Worm (Caenorhabditis elegans) whole organism, young adult: ENCODE measurements around the gene K04G11.3.

Experiments used
- C17E4.6 ChIP-seq: fragments of 200-800 bp; sonication (Bioruptor generic); IDR thresholded peaks from 2 replicates; pipeline ENCODE4 v1.3.6; 2022; ENCODE audit warnings: missing genetic modification reagents, missing genetic modification characterization, missing compliant biosample characterization
- D2030.7 ChIP-seq: fragments of 200-800 bp; sonication (Bioruptor generic); IDR thresholded peaks from 2 replicates; pipeline ENCODE4 v1.3.6; 2022; ENCODE audit warnings: missing genetic modification reagents, missing genetic modification characterization, missing compliant biosample characterization
- F22D6.2 ChIP-seq: sonication (generic microtip); optimal IDR thresholded peaks from 2 replicates; lab custom pipeline; 2016; ENCODE audit warnings: mild to moderate bottlenecking, missing genetic modification characterization, missing compliant biosample characterization
- F23B12.7 ChIP-seq: sonication (generic microtip); optimal IDR thresholded peaks from 2 replicates; lab custom pipeline; 2017; ENCODE audit warnings: missing genetic modification characterization, mild to moderate bottlenecking, missing compliant biosample characterization, antibody characterized with exemption, moderate library complexity; ENCODE audit not compliant: insufficient read depth
- F33H1.4 ChIP-seq: fragments of 200-800 bp; sonication (Bioruptor generic); IDR thresholded peaks from 2 replicates; pipeline ENCODE4 v1.3.6; 2022; ENCODE audit warnings: missing genetic modification reagents, missing genetic modification characterization, missing compliant biosample characterization
- F39B2.1 ChIP-seq: fragments of 200-800 bp; sonication (Bioruptor generic); IDR thresholded peaks from 2 replicates; pipeline ENCODE4 v1.3.6; 2022; ENCODE audit warnings: missing genetic modification reagents, missing genetic modification characterization, missing compliant biosample characterization
- F49E8.2 ChIP-seq: sonication (generic microtip); optimal IDR thresholded peaks from 3 replicates; lab custom pipeline; 2017; ENCODE audit warnings: missing genetic modification characterization, mild to moderate bottlenecking, missing compliant biosample characterization, antibody characterized with exemption, moderate library complexity; ENCODE audit not compliant: insufficient read depth
- F57C9.4 ChIP-seq: sonication (generic microtip); optimal IDR thresholded peaks from 2 replicates; lab custom pipeline; 2017; ENCODE audit warnings: mild to moderate bottlenecking, missing genetic modification characterization, missing compliant biosample characterization
- K11D2.4 ChIP-seq: fragments of 200-800 bp; sonication (Bioruptor generic); IDR thresholded peaks from 2 replicates; pipeline ENCODE4 v1.3.6; 2022; ENCODE audit warnings: missing genetic modification reagents, missing genetic modification characterization, missing compliant biosample characterization
- K12H6.12 ChIP-seq: fragments of 200-800 bp; sonication (Bioruptor generic); optimal IDR thresholded peaks from 2 replicates; lab custom pipeline; 2018; ENCODE audit warnings: mild to moderate bottlenecking, missing genetic modification characterization, missing compliant biosample characterization
- Y56A3A.18 ChIP-seq: fragments of 200-800 bp; sonication (Bioruptor generic); IDR thresholded peaks from 2 replicates; pipeline ENCODE4 v1.3.6; 2022; ENCODE audit warnings: missing genetic modification reagents, missing genetic modification characterization, missing compliant biosample characterization
- akir-1 ChIP-seq: fragments of 200-800 bp; sonication (Bioruptor generic); optimal IDR thresholded peaks from 2 replicates; lab custom pipeline; 2018; ENCODE audit warnings: mild to moderate bottlenecking, missing genetic modification characterization, moderate library complexity, missing compliant biosample characterization
- attf-5 ChIP-seq: fragments of 200-800 bp; sonication (Bioruptor generic); optimal IDR thresholded peaks from 2 replicates; lab custom pipeline; 2018; ENCODE audit warnings: mild to moderate bottlenecking, missing genetic modification characterization, missing compliant biosample characterization
- bed-1 ChIP-seq: fragments of 200-800 bp; sonication (Bioruptor generic); IDR thresholded peaks from 2 replicates; pipeline ENCODE4 v1.3.6; 2022; ENCODE audit warnings: missing genetic modification reagents, missing genetic modification characterization, missing compliant biosample characterization
- ceh-100 ChIP-seq: fragments of 200-800 bp; sonication (Bioruptor generic); IDR thresholded peaks from 2 replicates; pipeline ENCODE4 v1.3.6; 2022; ENCODE audit warnings: missing genetic modification reagents, missing genetic modification characterization, missing compliant biosample characterization
- ceh-27 ChIP-seq: fragments of 200-800 bp; sonication (Bioruptor generic); optimal IDR thresholded peaks from 2 replicates; lab custom pipeline; 2018; ENCODE audit warnings: mild to moderate bottlenecking, missing genetic modification characterization, moderate library complexity, missing compliant biosample characterization
- ceh-58 ChIP-seq: fragments of 200-800 bp; sonication (Bioruptor generic); IDR thresholded peaks from 2 replicates; pipeline ENCODE4 v1.3.6; 2022; ENCODE audit warnings: missing genetic modification characterization, missing compliant biosample characterization
- ceh-91 ChIP-seq: fragments of 200-800 bp; sonication (Bioruptor generic); IDR thresholded peaks from 2 replicates; pipeline ENCODE4 v1.3.6; 2022; ENCODE audit warnings: missing genetic modification reagents, missing genetic modification characterization, missing compliant biosample characterization
- dpff-1 ChIP-seq: sonication (generic microtip); optimal IDR thresholded peaks from 2 replicates; lab custom pipeline; 2017; ENCODE audit warnings: mild to moderate bottlenecking, missing genetic modification characterization, missing compliant biosample characterization
- egl-44 ChIP-seq: fragments of 200-800 bp; sonication (Bioruptor generic); IDR thresholded peaks from 2 replicates; pipeline ENCODE4 v1.3.6; 2022; ENCODE audit warnings: missing genetic modification reagents, missing genetic modification characterization, missing compliant biosample characterization
- ekl-4 ChIP-seq: fragments of 200-800 bp; sonication (Bioruptor generic); IDR thresholded peaks from 2 replicates; pipeline ENCODE4 v1.3.6; 2022; ENCODE audit warnings: missing genetic modification reagents, missing genetic modification characterization, missing compliant biosample characterization
- hlh-12 ChIP-seq: sonication (generic microtip); optimal IDR thresholded peaks from 2 replicates; lab custom pipeline; 2016; ENCODE audit warnings: missing genetic modification characterization, missing compliant biosample characterization
- hsf-1 ChIP-seq: fragments of 200-800 bp; sonication (Bioruptor generic); IDR thresholded peaks from 2 replicates; pipeline ENCODE4 v1.3.6; 2022; ENCODE audit warnings: missing genetic modification reagents, missing genetic modification characterization, missing compliant biosample characterization
- lin-26 ChIP-seq: fragments of 200-800 bp; sonication (Bioruptor generic); IDR thresholded peaks from 2 replicates; pipeline ENCODE4 v1.3.6; 2022; ENCODE audit warnings: missing genetic modification reagents, missing genetic modification characterization, missing compliant biosample characterization
- nfya-2 ChIP-seq: fragments of 200-800 bp; sonication (Bioruptor generic); IDR thresholded peaks from 2 replicates; pipeline ENCODE4 v1.3.6; 2022; ENCODE audit warnings: missing genetic modification reagents, missing genetic modification characterization, missing compliant biosample characterization
- nhr-80 ChIP-seq: sonication (generic microtip); optimal IDR thresholded peaks from 2 replicates; lab custom pipeline; 2016; ENCODE audit warnings: missing genetic modification characterization, missing compliant biosample characterization
- repo-1 ChIP-seq: sonication (generic microtip); optimal IDR thresholded peaks from 2 replicates; lab custom pipeline; 2017; ENCODE audit warnings: mild to moderate bottlenecking, missing genetic modification characterization, missing compliant biosample characterization
- snpc-3.4 ChIP-seq: sonication (generic microtip); optimal IDR thresholded peaks from 2 replicates; lab custom pipeline; 2017; ENCODE audit warnings: missing genetic modification characterization, mild to moderate bottlenecking, missing compliant biosample characterization, antibody characterized with exemption, moderate library complexity, missing genotype, missing genetic modification reagents
- somi-1 ChIP-seq: fragments of 200-800 bp; sonication (Bioruptor generic); optimal IDR thresholded peaks from 2 replicates; lab custom pipeline; 2018; ENCODE audit warnings: mild to moderate bottlenecking, missing genetic modification characterization, missing compliant biosample characterization
- sptf-2 ChIP-seq: fragments of 200-800 bp; sonication (Bioruptor generic); optimal IDR thresholded peaks from 2 replicates; lab custom pipeline; 2018; ENCODE audit warnings: mild to moderate bottlenecking, missing genetic modification characterization, missing compliant biosample characterization
- unc-130 ChIP-seq: sonication (generic microtip); optimal IDR thresholded peaks from 2 replicates; lab custom pipeline; 2016; ENCODE audit warnings: missing genetic modification reagents, missing genetic modification characterization, missing compliant biosample characterization
- unc-62 ChIP-seq: fragments of 150-350 bp; optimal IDR thresholded peaks from 2 replicates; lab custom pipeline; 2014; ENCODE audit warnings: missing biosample characterization, missing genetic modification reagents, missing genetic modification characterization
- ztf-18 ChIP-seq: sonication (generic microtip); optimal IDR thresholded peaks from 2 replicates; lab custom pipeline; 2016; ENCODE audit warnings: missing genotype, mild to moderate bottlenecking, missing genetic modification characterization, missing compliant biosample characterization
- ztf-22 ChIP-seq: fragments of 200-800 bp; sonication (Bioruptor generic); optimal IDR thresholded peaks from 2 replicates; lab custom pipeline; 2018; ENCODE audit warnings: mild to moderate bottlenecking, missing genetic modification characterization, moderate library complexity, missing compliant biosample characterization
- ztf-28 ChIP-seq: fragments of 200-800 bp; sonication (Bioruptor generic); IDR thresholded peaks from 2 replicates; pipeline ENCODE4 v1.3.6; 2022; ENCODE audit warnings: missing genetic modification reagents, missing genetic modification characterization, missing compliant biosample characterization
- ztf-3 ChIP-seq: fragments of 200-800 bp; sonication (Bioruptor generic); optimal IDR thresholded peaks from 2 replicates; lab custom pipeline; 2018; ENCODE audit warnings: mild to moderate bottlenecking, missing genetic modification characterization, missing compliant biosample characterization
- ztf-6 ChIP-seq: fragments of 200-800 bp; sonication (Bioruptor generic); IDR thresholded peaks from 2 replicates; pipeline ENCODE4 v1.3.6; 2022; ENCODE audit warnings: missing genetic modification reagents, missing genetic modification characterization, missing compliant biosample characterization

K04G11.3 gene

DNA sequence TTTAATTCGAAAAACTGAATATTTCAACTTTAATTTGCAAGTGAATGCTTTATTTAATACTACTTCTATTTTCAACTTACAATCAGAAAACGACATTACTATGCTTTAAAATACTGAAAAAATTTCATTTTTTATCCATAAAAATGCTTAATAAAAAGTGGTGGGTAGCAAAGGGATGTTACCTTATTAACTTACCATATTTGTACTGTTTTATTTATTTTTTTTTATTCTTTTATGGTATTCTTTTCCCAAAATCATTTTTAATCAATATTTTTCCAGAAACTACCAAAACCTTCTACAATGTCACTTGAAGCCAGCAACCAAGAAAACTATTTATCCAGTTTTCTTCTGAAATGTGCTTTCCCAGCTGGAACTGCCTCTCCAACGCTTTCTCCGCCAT, 35.5 kb upstream of the K04G11.3 start, which contains the start of gene Y60A9.3:
Gene Y60A9.3 (plus strand): TSS at position 301 of the 400 bp plus-strand sequence.
- TF ChIP-seq F39B2.1 (GFP tag; lab: Robert Waterston, UW) (no peak), hsf-1 (GFP tag; lab: Robert Waterston, UW) (no peak), Y56A3A.18 (GFP tag; lab: Robert Waterston, UW) (no peak), ceh-91 (GFP tag; lab: Robert Waterston, UW) (no peak), egl-44 (GFP tag; lab: Robert Waterston, UW) (no peak), K11D2.4 (GFP tag; lab: Robert Waterston, UW) (no peak), F57C9.4 (tag; lab: Kevin White, UChicago) (no peak), ceh-58 (no peak), ztf-28 (GFP tag; lab: Robert Waterston, UW) (no peak), nhr-80 (tag; lab: Kevin White, UChicago) (no peak), bed-1 (GFP tag; lab: Robert Waterston, UW) (no peak), sptf-2 (GFP tag; lab: Kevin White, UChicago) (no peak)

DNA sequence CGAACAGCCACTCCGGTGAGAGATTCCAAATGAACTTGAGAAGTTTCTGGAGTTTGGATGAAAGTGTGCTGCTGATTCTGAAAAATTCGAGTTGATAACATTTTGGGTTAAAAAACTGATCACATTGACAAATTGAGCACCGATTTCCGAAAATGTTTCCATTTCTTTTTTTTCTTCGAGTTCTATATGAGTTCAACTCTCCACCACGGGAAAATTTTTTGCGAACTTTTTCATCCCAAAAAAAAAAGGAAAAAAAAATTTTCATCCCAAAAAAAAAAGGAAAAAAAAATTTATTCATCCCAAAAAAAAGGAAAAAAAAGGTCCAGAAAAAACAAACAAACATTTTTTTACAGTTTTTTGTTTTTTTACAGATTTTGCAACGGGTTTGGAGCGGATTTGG, 29.7 kb upstream of the K04G11.3 start, which contains the start of gene Y60A9A.1:
Gene Y60A9A.1 (minus strand): TSS at position 101 of the 400 bp plus-strand sequence.
- TF ChIP-seq ceh-100 (GFP tag; lab: Robert Waterston, UW) (no peak), C17E4.6 (GFP tag; lab: Robert Waterston, UW) (no peak), F22D6.2 (no peak), unc-130 (GFP tag; lab: Kevin White, UChicago) (no peak), attf-5 (GFP tag; lab: Kevin White, UChicago) (no peak), nfya-2 (GFP tag; lab: Robert Waterston, UW) (no peak), D2030.7 (no peak), somi-1 (GFP tag; lab: Kevin White, UChicago) (no peak), F23B12.7 (no peak), K12H6.12 (tag; lab: Kevin White, UChicago) (no peak), repo-1 (no peak), F33H1.4 (no peak), ztf-6 (no peak)

DNA sequence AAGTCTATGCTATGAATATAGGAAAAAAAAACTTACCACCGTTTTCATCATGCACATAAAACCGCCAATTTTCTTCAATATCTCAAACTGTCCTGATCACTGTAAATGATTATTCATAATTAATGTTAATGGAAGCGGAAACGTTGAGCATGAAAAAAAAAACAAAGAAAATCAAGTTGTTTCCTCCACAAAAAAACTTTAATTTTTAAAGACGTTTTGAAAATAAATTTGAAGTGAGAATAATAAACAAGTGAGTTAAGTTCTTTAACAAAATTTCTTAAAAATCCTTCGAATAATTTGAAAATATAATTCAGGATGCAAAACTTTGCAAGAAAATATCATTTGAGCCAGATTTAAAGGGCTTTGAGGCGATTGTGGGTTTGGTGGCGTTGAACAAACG, 22.8 kb upstream of the K04G11.3 start, which contains the start of gene irk-3:
Gene irk-3 (minus strand): TSS at position 101 of the 400 bp plus-strand sequence.
- TF ChIP-seq dpff-1 (tag; lab: Kevin White, UChicago) (no peak), unc-62 (GFP tag; lab: Kevin White, UChicago) (no peak), ztf-22 (no peak), F23B12.7 (no peak), lin-26 (no peak), ztf-18 (tag; lab: Kevin White, UChicago) (no peak), F49E8.2 (tag; lab: Kevin White, UChicago) (no peak), hlh-12 (tag; lab: Kevin White, UChicago) (no peak), snpc-3.4 (tag; lab: Kevin White, UChicago) (no peak), ceh-100 (GFP tag; lab: Robert Waterston, UW) (no peak), akir-1 (GFP tag; lab: Kevin White, UChicago) (no peak), ceh-27 (GFP tag; lab: Kevin White, UChicago) (no peak), ztf-3 (GFP tag; lab: Kevin White, UChicago) (no peak), hsf-1 (GFP tag; lab: Robert Waterston, UW) (no peak), ekl-4 (GFP tag; lab: Robert Waterston, UW) (no peak)
